Worm (Caenorhabditis elegans): ENCODE measurements around the gene K06G5.1.

DNA sequence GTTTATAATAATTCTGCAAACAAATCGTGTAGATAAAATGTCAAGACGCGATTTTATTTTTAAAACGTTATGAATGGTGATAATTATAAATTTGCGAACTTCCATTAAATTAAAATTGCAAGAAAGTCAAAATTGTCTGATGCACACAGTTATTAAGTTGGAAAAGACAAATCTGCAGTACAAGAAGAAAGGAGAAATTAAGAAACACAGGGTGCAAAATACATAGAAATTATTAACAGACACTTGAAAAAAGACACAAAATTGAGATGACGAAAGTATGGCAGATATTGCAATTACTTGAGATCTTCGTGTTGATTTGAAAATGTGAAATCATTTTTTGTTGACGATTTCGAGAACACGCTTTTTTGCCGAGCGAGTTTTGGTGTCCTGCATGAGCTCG is 26.8 kb downstream of the K06G5.1 start:
- TF ChIP-seq tra-4 (tag; optimal IDR thresholded peaks at IDR 0.05) (no peak), ceh-36 (tag; optimal IDR thresholded peaks at IDR 0.05) (no peak), tbx-37 (GFP tag; conservative IDR thresholded peaks at IDR 0.05) (no peak), sea-1 (GFP tag; conservative IDR thresholded peaks at IDR 0.05) (no peak), ama-1 (optimal IDR thresholded peaks at IDR 0.05) (no peak), aly-1 (tag; optimal IDR thresholded peaks at IDR 0.05) (no peak), ets-7 (tag; optimal IDR thresholded peaks at IDR 0.05) (no peak), pes-1 (GFP tag; IDR thresholded peaks at IDR 0.05) (no peak), flt-1 (GFP tag; IDR thresholded peaks at IDR 0.05) (no peak), F13C5.2 (tag; optimal IDR thresholded peaks at IDR 0.05) (no peak), tbx-11 (GFP tag; IDR thresholded peaks at IDR 0.05) (no peak)

All from whole organism, early embryonic.